ENCODE assay signal across 4 worm cellular contexts in the genomic region with DNA sequence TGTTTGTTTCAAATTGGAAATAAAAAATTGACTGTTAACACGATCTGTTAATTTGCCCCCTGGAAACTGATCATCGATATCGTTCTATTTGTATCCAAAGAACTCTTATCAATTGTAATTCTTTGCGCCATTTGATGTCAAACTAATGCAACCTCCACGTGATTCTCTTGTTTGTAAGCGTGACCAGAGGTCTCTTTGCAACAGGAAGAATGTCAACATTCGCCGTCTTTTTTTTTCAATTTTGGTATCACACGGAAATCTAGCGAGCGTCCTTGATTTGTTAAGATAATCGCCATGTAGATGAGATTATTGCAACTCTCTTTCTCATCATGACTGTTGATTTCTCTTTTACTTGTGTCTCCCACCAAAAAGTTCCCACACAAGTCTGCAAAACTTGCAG.
TF ChIP-seq lines count a peak whose summit lies in the region.

No protein-coding gene starts in this region.

TF ChIP-seq in whole organism, L1 larva, 84 proteins besides CTCF, POLR2A, EP300 and RAD21 (continued from another document and continues in another):
- TF ChIP-seq isw-1 (GFP tag; IDR thresholded peaks at IDR 0.05; lab: Robert Waterston, UW) (no peak), hpl-2 (GFP tag; optimal IDR thresholded peaks at IDR 0.05; lab: Kevin White, UChicago) (peak; percentile 24), pqm-1 (tag; optimal IDR thresholded peaks at IDR 0.05; lab: Kevin White, UChicago) (no peak), sup-37 (GFP tag; optimal IDR thresholded peaks at IDR 0.05; lab: Kevin White, UChicago) (no peak), egl-27 (tag; optimal IDR thresholded peaks at IDR 0.05; lab: Kevin White, UChicago) (no peak), ets-5 (GFP tag; IDR thresholded peaks at IDR 0.05; lab: Robert Waterston, UW) (no peak), mef-2 (tag; optimal IDR thresholded peaks at IDR 0.05; lab: Kevin White, UChicago) (no peak), lin-35 (GFP tag; optimal IDR thresholded peaks at IDR 0.05; lab: Kevin White, UChicago) (peak in 1 of 2 experiments; percentile 73), efl-3 (GFP tag; optimal IDR thresholded peaks at IDR 0.05; lab: Kevin White, UChicago) (no peak), lsy-2 (tag; optimal IDR thresholded peaks at IDR 0.05; lab: Kevin White, UChicago) (peak; percentile 18 to 47), egl-13 (tag; optimal IDR thresholded peaks at IDR 0.05; lab: Kevin White, UChicago) (no peak), lin-14 (GFP tag; optimal IDR thresholded peaks at IDR 0.05; lab: Kevin White, UChicago) (peak; percentile 91), rnt-1 (tag; optimal IDR thresholded peaks at IDR 0.05; lab: Kevin White, UChicago) (no peak), nhr-19 (GFP tag; conservative IDR thresholded peaks at IDR 0.05; lab: Robert Waterston, UW) (peak; percentile 68), nhr-47 (tag; optimal IDR thresholded peaks at IDR 0.05; lab: Kevin White, UChicago) (peak; percentile 60), nhr-11 (tag; optimal IDR thresholded peaks at IDR 0.05; lab: Kevin White, UChicago) (no peak), nhr-76 (tag; optimal IDR thresholded peaks at IDR 0.05; lab: Kevin White, UChicago) (no peak), nhr-77 (tag; optimal IDR thresholded peaks at IDR 0.05; lab: Kevin White, UChicago) (no peak), xbp-1 (tag; optimal IDR thresholded peaks at IDR 0.05; lab: Kevin White, UChicago) (peak; percentile 84), ztf-4 (tag; optimal IDR thresholded peaks at IDR 0.05; lab: Kevin White, UChicago) (no peak), dsc-1 (tag; optimal IDR thresholded peaks at IDR 0.05; lab: Kevin White, UChicago) (no peak), vab-15 (tag; optimal IDR thresholded peaks at IDR 0.05; lab: Kevin White, UChicago) (no peak), mab-9 (GFP tag; IDR thresholded peaks at IDR 0.05; lab: Robert Waterston, UW) (no peak), irx-1 (tag; optimal IDR thresholded peaks at IDR 0.05; lab: Kevin White, UChicago) (peak; percentile 8), swsn-7 (tag; optimal IDR thresholded peaks at IDR 0.05; lab: Kevin White, UChicago) (peak; percentile 12), snpc-4 (tag; optimal IDR thresholded peaks at IDR 0.05; lab: Kevin White, UChicago) (no peak), unc-98 (GFP tag; IDR thresholded peaks at IDR 0.05; lab: Robert Waterston, UW) (no peak), fkh-4 (tag; optimal IDR thresholded peaks at IDR 0.05; lab: Kevin White, UChicago; ENCODE audit: borderline replicate concordance) (no peak), nhr-90 (tag; optimal IDR thresholded peaks at IDR 0.05; lab: Kevin White, UChicago; ENCODE audit: poor library complexity) (peak; percentile 87), jun-1 (tag; optimal IDR thresholded peaks at IDR 0.05; lab: Kevin White, UChicago) (peak; percentile 37), mdl-1 (tag; optimal IDR thresholded peaks at IDR 0.05; lab: Kevin White, UChicago) (peak in 1 of 2 experiments; percentile 96), ama-1 (optimal IDR thresholded peaks at IDR 0.05; lab: Kevin White, UChicago) (no peak), hlh-4 (tag; optimal IDR thresholded peaks at IDR 0.05; lab: Kevin White, UChicago) (no peak)

TF ChIP-seq in whole organism, L2 larva, 48 proteins besides CTCF, POLR2A, EP300 and RAD21 (continued from another document):
- no peak for TF ChIP-seq unc-39 (tag; optimal IDR thresholded peaks at IDR 0.05; lab: Kevin White, UChicago)
- peak; percentile 90 for TF ChIP-seq nhr-21 (tag; optimal IDR thresholded peaks at IDR 0.05; lab: Kevin White, UChicago)
- TF ChIP-seq sem-4 (tag; optimal IDR thresholded peaks at IDR 0.05; lab: Kevin White, UChicago) = no peak
- TF ChIP-seq sma-9 (GFP tag; optimal IDR thresholded peaks at IDR 0.05; lab: Kevin White, UChicago) = peak; percentile 97
- no peak for TF ChIP-seq sma-9 (tag; optimal IDR thresholded peaks at IDR 0.05; lab: Kevin White, UChicago)
- no peak for TF ChIP-seq dmd-4 (tag; optimal IDR thresholded peaks at IDR 0.05; lab: Kevin White, UChicago)
- peak; percentile 78 for TF ChIP-seq blmp-1 (tag; optimal IDR thresholded peaks at IDR 0.05; lab: Kevin White, UChicago; ENCODE audit: insufficient read depth)
- TF ChIP-seq snpc-4 (tag; optimal IDR thresholded peaks at IDR 0.05; lab: Kevin White, UChicago) = no peak
- no peak for TF ChIP-seq mab-5 (tag; optimal IDR thresholded peaks at IDR 0.05; lab: Kevin White, UChicago)
- TF ChIP-seq crh-2 (tag; optimal IDR thresholded peaks at IDR 0.05; lab: Kevin White, UChicago) = peak; percentile 56
- TF ChIP-seq ztf-11 (tag; optimal IDR thresholded peaks at IDR 0.05; lab: Kevin White, UChicago) = no peak
- TF ChIP-seq nhr-23 (tag; optimal IDR thresholded peaks at IDR 0.05; lab: Kevin White, UChicago) = no peak
- no peak for TF ChIP-seq alr-1 (tag; optimal IDR thresholded peaks at IDR 0.05; lab: Kevin White, UChicago)
- TF ChIP-seq lsy-2 (tag; optimal IDR thresholded peaks at IDR 0.05; lab: Kevin White, UChicago) = peak in 1 of 2 experiments; percentile 43
- TF ChIP-seq lin-39 (tag; optimal IDR thresholded peaks at IDR 0.05; lab: Kevin White, UChicago) = no peak
- TF ChIP-seq mbf-1 (tag; optimal IDR thresholded peaks at IDR 0.05; lab: Kevin White, UChicago) = no peak
- TF ChIP-seq C34F6.9 (tag; optimal IDR thresholded peaks at IDR 0.05; lab: Kevin White, UChicago) = peak; percentile 2
- TF ChIP-seq ztf-4 (tag; optimal IDR thresholded peaks at IDR 0.05; lab: Kevin White, UChicago) = no peak
- TF ChIP-seq fos-1 (tag; optimal IDR thresholded peaks at IDR 0.05; lab: Kevin White, UChicago) = peak; percentile 39
- TF ChIP-seq elt-1 (tag; optimal IDR thresholded peaks at IDR 0.05; lab: Kevin White, UChicago) = peak; percentile 29
- TF ChIP-seq elt-3 (tag; optimal IDR thresholded peaks at IDR 0.05; lab: Kevin White, UChicago) = no peak
- TF ChIP-seq nhr-77 (tag; optimal IDR thresholded peaks at IDR 0.05; lab: Kevin White, UChicago) = no peak
- no peak for TF ChIP-seq unc-62 (GFP tag; optimal IDR thresholded peaks at IDR 0.05; lab: Kevin White, UChicago)
- TF ChIP-seq ama-1 (optimal IDR thresholded peaks at IDR 0.05; lab: Kevin White, UChicago) = no peak
- TF ChIP-seq nhr-25 (tag; optimal IDR thresholded peaks at IDR 0.05; lab: Kevin White, UChicago) = peak; percentile 92
- no peak for TF ChIP-seq nhr-10 (tag; optimal IDR thresholded peaks at IDR 0.05; lab: Kevin White, UChicago)
- TF ChIP-seq mdl-1 (tag; optimal IDR thresholded peaks at IDR 0.05; lab: Kevin White, UChicago) = peak; percentile 22 to 66
- TF ChIP-seq lin-11 (tag; optimal IDR thresholded peaks at IDR 0.05; lab: Kevin White, UChicago) = no peak
- no peak for TF ChIP-seq skn-1 (tag; optimal IDR thresholded peaks at IDR 0.05; lab: Kevin White, UChicago)
- no peak for TF ChIP-seq Y55F3AM.14 (GFP tag; optimal IDR thresholded peaks at IDR 0.05; lab: Kevin White, UChicago)
- TF ChIP-seq F13H6.1 (tag; optimal IDR thresholded peaks at IDR 0.05; lab: Kevin White, UChicago) = peak; percentile 33
- no peak for TF ChIP-seq egl-27 (tag; optimal IDR thresholded peaks at IDR 0.05; lab: Kevin White, UChicago)
- no peak for TF ChIP-seq nhr-11 (tag; optimal IDR thresholded peaks at IDR 0.05; lab: Kevin White, UChicago)
- no peak for TF ChIP-seq R02D3.7 (tag; optimal IDR thresholded peaks at IDR 0.05; lab: Kevin White, UChicago)

TF ChIP-seq in whole organism, L3 larva, 47 proteins besides CTCF, POLR2A, EP300 and RAD21 (continued from another document):
- TF ChIP-seq ama-1 (optimal IDR thresholded peaks at IDR 0.05; lab: Kevin White, UChicago) (no peak), ceh-16 (tag; optimal IDR thresholded peaks at IDR 0.05; lab: Kevin White, UChicago) (no peak), ceh-82 (tag; optimal IDR thresholded peaks at IDR 0.05; lab: Kevin White, UChicago) (no peak), fkh-2 (tag; optimal IDR thresholded peaks at IDR 0.05; lab: Kevin White, UChicago) (no peak), tbx-2 (tag; optimal IDR thresholded peaks at IDR 0.05; lab: Kevin White, UChicago) (no peak), aly-2 (tag; optimal IDR thresholded peaks at IDR 0.05; lab: Kevin White, UChicago) (no peak), daf-12 (tag; optimal IDR thresholded peaks at IDR 0.05; lab: Kevin White, UChicago) (no peak), egl-27 (tag; optimal IDR thresholded peaks at IDR 0.05; lab: Kevin White, UChicago) (no peak), snpc-4 (tag; optimal IDR thresholded peaks at IDR 0.05; lab: Kevin White, UChicago) (no peak), unc-62 (GFP tag; optimal IDR thresholded peaks at IDR 0.05; lab: Kevin White, UChicago) (no peak), ceh-9 (tag; optimal IDR thresholded peaks at IDR 0.05; lab: Kevin White, UChicago) (no peak), pqm-1 (tag; optimal IDR thresholded peaks at IDR 0.05; lab: Kevin White, UChicago) (peak; percentile 74), mdl-1 (tag; optimal IDR thresholded peaks at IDR 0.05; lab: Kevin White, UChicago) (peak; percentile 32), nhr-12 (tag; optimal IDR thresholded peaks at IDR 0.05; lab: Kevin White, UChicago) (no peak), elt-2 (tag; optimal IDR thresholded peaks at IDR 0.05; lab: Kevin White, UChicago) (peak; percentile 77), R02D3.7 (tag; optimal IDR thresholded peaks at IDR 0.05; lab: Kevin White, UChicago) (no peak), ztf-4 (tag; optimal IDR thresholded peaks at IDR 0.05; lab: Kevin White, UChicago) (no peak), fos-1 (tag; optimal IDR thresholded peaks at IDR 0.05; lab: Kevin White, UChicago) (no peak), lin-15B (tag; optimal IDR thresholded peaks at IDR 0.05; lab: Kevin White, UChicago) (no peak), nhr-28 (tag; optimal IDR thresholded peaks at IDR 0.05; lab: Kevin White, UChicago) (no peak), nhr-76 (tag; optimal IDR thresholded peaks at IDR 0.05; lab: Kevin White, UChicago) (no peak), hmg-11 (tag; optimal IDR thresholded peaks at IDR 0.05; lab: Kevin White, UChicago) (no peak), ZK546.5 (tag; optimal IDR thresholded peaks at IDR 0.05; lab: Kevin White, UChicago) (no peak), nhr-67 (tag; optimal IDR thresholded peaks at IDR 0.05; lab: Kevin White, UChicago) (no peak), skn-1 (tag; optimal IDR thresholded peaks at IDR 0.05; lab: Kevin White, UChicago) (no peak), nfya-1 (tag; optimal IDR thresholded peaks at IDR 0.05; lab: Kevin White, UChicago; ENCODE audit: insufficient read depth) (peak; percentile 34), pha-4 (tag; optimal IDR thresholded peaks at IDR 0.05; lab: Kevin White, UChicago) (peak; percentile 76), nhr-77 (tag; optimal IDR thresholded peaks at IDR 0.05; lab: Kevin White, UChicago) (no peak), lin-39 (tag; optimal IDR thresholded peaks at IDR 0.05; lab: Kevin White, UChicago) (no peak), nhr-11 (tag; optimal IDR thresholded peaks at IDR 0.05; lab: Kevin White, UChicago) (no peak), ztf-11 (tag; optimal IDR thresholded peaks at IDR 0.05; lab: Kevin White, UChicago) (no peak), sea-2 (GFP tag; optimal IDR thresholded peaks at IDR 0.05; lab: Kevin White, UChicago) (no peak)

TF ChIP-seq in whole organism, L4 larva, 104 proteins besides CTCF, POLR2A, EP300 and RAD21 (continued from another document):
- TF ChIP-seq dmd-6 (GFP tag; IDR thresholded peaks at IDR 0.05; lab: Robert Waterston, UW) = peak; percentile 92
- TF ChIP-seq php-3 (GFP tag; IDR thresholded peaks at IDR 0.05; lab: Robert Waterston, UW) = no peak
- TF ChIP-seq nhr-41 (GFP tag; IDR thresholded peaks at IDR 0.05; lab: Robert Waterston, UW) = no peak
- TF ChIP-seq madf-5 (GFP tag; IDR thresholded peaks at IDR 0.05; lab: Robert Waterston, UW) = no peak
- no peak for TF ChIP-seq lin-1 (GFP tag; IDR thresholded peaks at IDR 0.05; lab: Robert Waterston, UW)
- no peak for TF ChIP-seq zfp-3 (GFP tag; conservative IDR thresholded peaks at IDR 0.05; lab: Robert Waterston, UW)
- TF ChIP-seq ZK337.2 (GFP tag; IDR thresholded peaks at IDR 0.05; lab: Robert Waterston, UW) = no peak
- no peak for TF ChIP-seq zfp-2 (tag; optimal IDR thresholded peaks at IDR 0.05; lab: Kevin White, UChicago)
- peak in 1 of 2 experiments; percentile 58 for TF ChIP-seq lsy-2 (tag; optimal IDR thresholded peaks at IDR 0.05; lab: Kevin White, UChicago)
- TF ChIP-seq lin-29 (GFP tag; IDR thresholded peaks at IDR 0.05; lab: Robert Waterston, UW) = no peak
- no peak for TF ChIP-seq tag-97 (GFP tag; IDR thresholded peaks at IDR 0.05; lab: Robert Waterston, UW)
- no peak for TF ChIP-seq Y75B8A.6 (GFP tag; IDR thresholded peaks at IDR 0.05; lab: Robert Waterston, UW)
- peak; percentile 51 for TF ChIP-seq mes-2 (tag; optimal IDR thresholded peaks at IDR 0.05; lab: Kevin White, UChicago; ENCODE audit: poor library complexity, severe bottlenecking)
- TF ChIP-seq pqm-1 (tag; optimal IDR thresholded peaks at IDR 0.05; lab: Kevin White, UChicago) = peak; percentile 52
- TF ChIP-seq unc-62 (GFP tag; optimal IDR thresholded peaks at IDR 0.05 in 1 of 2; lab: Kevin White, UChicago) = peak; percentile 29 to 91
- no peak for TF ChIP-seq unc-62 (tag; optimal IDR thresholded peaks at IDR 0.05; lab: Kevin White, UChicago)
- peak; percentile 56; the same call in 1 of the 2 replicates for TF ChIP-seq tra-1 (GFP tag; IDR thresholded peaks at IDR 0.05; lab: Robert Waterston, UW)
- no peak for TF ChIP-seq ceh-20 (GFP tag; IDR thresholded peaks at IDR 0.05; lab: Robert Waterston, UW)
- TF ChIP-seq nhr-42 (GFP tag; IDR thresholded peaks at IDR 0.05; lab: Robert Waterston, UW) = no peak
- TF ChIP-seq D1046.2 (GFP tag; IDR thresholded peaks at IDR 0.05; lab: Robert Waterston, UW) = no peak
- TF ChIP-seq lin-39 (tag; optimal IDR thresholded peaks at IDR 0.05; lab: Kevin White, UChicago) = no peak
- no peak for TF ChIP-seq ceh-82 (tag; optimal IDR thresholded peaks at IDR 0.05; lab: Kevin White, UChicago)
- no peak for TF ChIP-seq dmd-8 (GFP tag; IDR thresholded peaks at IDR 0.05; lab: Robert Waterston, UW)
- TF ChIP-seq mep-1 (tag; optimal IDR thresholded peaks at IDR 0.05; lab: Kevin White, UChicago) = peak; percentile 48
- no peak for TF ChIP-seq nhr-102 (tag; optimal IDR thresholded peaks at IDR 0.05; lab: Kevin White, UChicago)
- no peak for TF ChIP-seq sdz-12 (GFP tag; optimal IDR thresholded peaks at IDR 0.05; lab: Kevin White, UChicago)
- no peak for TF ChIP-seq T26A8.4 (GFP tag; IDR thresholded peaks at IDR 0.05; lab: Robert Waterston, UW)
- TF ChIP-seq Y105C5A.15 (GFP tag; IDR thresholded peaks at IDR 0.05; lab: Robert Waterston, UW) = no peak
- TF ChIP-seq mxl-2 (GFP tag; conservative IDR thresholded peaks at IDR 0.05; lab: Robert Waterston, UW) = no peak
- 0 out of 2 replicates have a peak, but pooled peaks have one; percentile 61 for TF ChIP-seq saeg-2 (GFP tag; IDR thresholded peaks at IDR 0.05; lab: Robert Waterston, UW)
- TF ChIP-seq F26F4.8 (GFP tag; conservative IDR thresholded peaks at IDR 0.05; lab: Robert Waterston, UW) = no peak
- TF ChIP-seq hlh-11 (tag; optimal IDR thresholded peaks at IDR 0.05; lab: Kevin White, UChicago) = peak; percentile 85
- TF ChIP-seq zip-2 (tag; optimal IDR thresholded peaks at IDR 0.05; lab: Kevin White, UChicago) = no peak
- peak; percentile 89 for TF ChIP-seq nhr-28 (tag; optimal IDR thresholded peaks at IDR 0.05; lab: Kevin White, UChicago)
- no peak for TF ChIP-seq set-16 (GFP tag; IDR thresholded peaks at IDR 0.05; lab: Robert Waterston, UW)
- TF ChIP-seq nhr-25 (tag; optimal IDR thresholded peaks at IDR 0.05; lab: Kevin White, UChicago; ENCODE audit: borderline replicate concordance, insufficient read depth) = peak; percentile 62
- TF ChIP-seq ceh-32 (tag; optimal IDR thresholded peaks at IDR 0.05; lab: Kevin White, UChicago; ENCODE audit: poor library complexity) = no peak
- TF ChIP-seq ces-1 (GFP tag; optimal IDR thresholded peaks at IDR 0.05; lab: Kevin White, UChicago) = no peak
- peak; percentile 91 for TF ChIP-seq mxl-3 (GFP tag; optimal IDR thresholded peaks at IDR 0.05; lab: Kevin White, UChicago)
- no peak for TF ChIP-seq attf-4 (tag; optimal IDR thresholded peaks at IDR 0.05; lab: Kevin White, UChicago)
- TF ChIP-seq nhr-111 (GFP tag; optimal IDR thresholded peaks at IDR 0.05; lab: Kevin White, UChicago) = no peak
- TF ChIP-seq lin-15B (tag; optimal IDR thresholded peaks at IDR 0.05; lab: Kevin White, UChicago) = no peak
- TF ChIP-seq gei-8 (GFP tag; optimal IDR thresholded peaks at IDR 0.05; lab: Kevin White, UChicago) = peak; percentile 13
